Worm (Caenorhabditis elegans) whole organism, L4/young adult: ENCODE results near the gene taf-11.3.
A peak's percentile ranks its signal among the peaks of the same experiment; 100 is the strongest.

ENCODE experiments used
- W03F9.2 ChIP-seq: fragments of 150-350 bp; optimal IDR thresholded peaks from 2 replicates; lab custom pipeline; 2014; ENCODE audit warnings: missing biosample characterization, missing genetic modification characterization
- dao-5 ChIP-seq: sonication (generic microtip); optimal IDR thresholded peaks from 2 replicates; lab custom pipeline; 2016; ENCODE audit warnings: missing genotype, missing genetic modification characterization, moderate library complexity, missing compliant biosample characterization
- him-1 ChIP-seq: sonication (generic microtip); optimal IDR thresholded peaks from 2 replicates; lab custom pipeline; 2016; ENCODE audit warnings: missing genotype, missing genetic modification reagents, missing genetic modification characterization, missing compliant biosample characterization

taf-11.3 gene

ce11 chrIII:10505182-10505581 is at the start of gene taf-11.3, which contains the start of gene urm-1:
TSS of gene taf-11.3 (minus strand) at chrIII:10505250.
TSS of gene urm-1 (plus strand) at chrIII:10505480.
- TF ChIP-seq him-1 (tag; lab: Kevin White, UChicago) (no peak), W03F9.2 (tag; lab: Kevin White, UChicago) (peak; percentile 95), dao-5 (tag; lab: Kevin White, UChicago) (no peak)

DNA sequence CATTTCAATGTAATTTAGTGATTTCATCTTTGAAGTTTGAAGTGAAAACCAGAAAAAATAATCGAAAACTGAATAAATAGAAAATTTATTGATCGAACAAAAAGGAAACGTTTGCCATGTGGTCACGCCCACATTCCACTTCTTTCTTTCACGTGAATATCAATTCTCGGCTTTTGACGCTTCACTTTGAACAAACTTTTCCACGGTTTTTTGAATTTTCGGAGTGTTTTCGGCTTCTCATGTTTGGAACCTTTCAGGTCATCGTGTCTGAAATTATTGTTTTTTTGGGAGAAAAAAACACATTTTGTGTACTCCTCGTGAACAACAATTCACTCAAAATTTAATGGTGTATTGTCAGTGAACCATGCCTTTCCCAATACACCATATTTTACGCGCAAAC is 47.9 kb upstream of the taf-11.3 start, which contains the start of gene T21C12.8:
T21C12.8 (minus strand) TSS at position 101 of the 400 bp plus-strand sequence.
- TF ChIP-seq W03F9.2 (tag; lab: Kevin White, UChicago) (no peak), dao-5 (tag; lab: Kevin White, UChicago) (no peak), him-1 (tag; lab: Kevin White, UChicago) (no peak)

- TF ChIP-seq him-1 (tag; lab: Kevin White, UChicago) (no peak), dao-5 (tag; lab: Kevin White, UChicago) (no peak), W03F9.2 (tag; lab: Kevin White, UChicago) (no peak)
Observed at ce11 chrIII:10538757-10539213, 33.7 kb upstream of the taf-11.3 start, which contains the start of gene nlp-68. TSS of gene nlp-68 (minus strand) at chrIII:10539163.

ce11 chrIII:10537558-10537957 is 32.5 kb upstream of the taf-11.3 start:
- TF ChIP-seq him-1 (tag; lab: Kevin White, UChicago) (no peak), W03F9.2 (tag; lab: Kevin White, UChicago) (no peak), dao-5 (tag; lab: Kevin White, UChicago) (no peak)

- no peak for TF ChIP-seq him-1 (tag; lab: Kevin White, UChicago)
- TF ChIP-seq dao-5 (tag; lab: Kevin White, UChicago) = no peak
- TF ChIP-seq W03F9.2 (tag; lab: Kevin White, UChicago) = no peak
Observed at ce11 chrIII:10537003-10537402, 32.0 kb upstream of the taf-11.3 start.

DNA sequence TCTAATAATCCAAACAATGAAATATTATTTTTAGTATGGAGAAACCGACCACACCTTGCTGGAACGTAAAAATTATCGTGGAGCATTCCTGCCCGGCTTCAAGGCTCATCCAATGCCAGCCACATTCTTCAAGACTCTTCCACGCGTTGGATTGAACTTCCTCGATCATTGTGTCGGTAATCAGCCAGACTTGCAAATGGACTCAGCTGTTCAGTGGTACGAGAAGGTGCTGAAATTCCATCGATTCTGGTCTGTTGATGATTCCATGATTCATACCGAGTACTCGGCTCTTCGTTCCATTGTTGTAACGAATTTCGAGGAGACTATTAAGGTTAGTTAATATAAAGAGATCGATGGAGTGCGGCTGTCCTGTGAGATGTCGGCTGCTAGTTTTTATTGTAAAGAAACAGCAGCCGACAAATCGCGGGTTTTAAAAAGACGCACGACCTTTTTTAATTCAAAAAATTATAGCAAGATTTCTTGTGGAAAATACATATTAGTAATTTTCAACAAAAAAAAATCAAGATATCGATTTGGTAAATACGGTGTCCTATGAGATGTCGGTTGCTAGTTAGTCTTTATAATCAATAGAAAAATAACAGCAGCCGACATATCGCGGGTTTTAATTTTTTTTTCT is 31.2 kb upstream of the taf-11.3 start:
- TF ChIP-seq him-1 (tag; lab: Kevin White, UChicago) (no peak), dao-5 (tag; lab: Kevin White, UChicago) (no peak), W03F9.2 (tag; lab: Kevin White, UChicago) (no peak)

DNA sequence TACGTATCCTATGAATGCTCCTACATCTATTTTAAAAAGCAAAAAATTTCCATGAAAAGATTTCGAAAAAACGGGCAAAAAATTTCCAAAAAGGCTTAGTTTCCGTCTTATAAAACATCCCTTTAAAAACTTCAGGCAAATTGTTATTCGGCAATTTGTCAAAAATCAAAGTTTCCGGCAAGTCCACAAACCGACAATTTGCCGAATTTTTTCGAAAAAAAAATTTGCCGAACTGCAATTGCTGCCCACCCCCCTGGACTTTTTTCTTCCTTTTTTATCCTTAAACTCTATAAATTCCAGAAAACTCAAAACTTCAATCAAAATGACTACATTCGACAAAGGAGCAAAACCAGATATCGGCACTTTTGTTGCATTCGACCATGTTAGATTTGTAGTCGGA is 30.2 kb upstream of the taf-11.3 start, which contains the start of gene hpd-1:
hpd-1 (plus strand) TSS at position 301 of the 400 bp plus-strand sequence.
- no peak for TF ChIP-seq dao-5 (tag; lab: Kevin White, UChicago)
- no peak for TF ChIP-seq W03F9.2 (tag; lab: Kevin White, UChicago)
- no peak for TF ChIP-seq him-1 (tag; lab: Kevin White, UChicago)

ce11 chrIII:10534191-10534590 is 29.1 kb upstream of the taf-11.3 start:
- no peak for TF ChIP-seq dao-5 (tag; lab: Kevin White, UChicago)
- no peak for TF ChIP-seq him-1 (tag; lab: Kevin White, UChicago)
- no peak for TF ChIP-seq W03F9.2 (tag; lab: Kevin White, UChicago)

ce11 chrIII:10533310-10533709 is 28.3 kb upstream of the taf-11.3 start:
- TF ChIP-seq W03F9.2 (tag; lab: Kevin White, UChicago) = no peak
- TF ChIP-seq him-1 (tag; lab: Kevin White, UChicago) = no peak
- no peak for TF ChIP-seq dao-5 (tag; lab: Kevin White, UChicago)

DNA sequence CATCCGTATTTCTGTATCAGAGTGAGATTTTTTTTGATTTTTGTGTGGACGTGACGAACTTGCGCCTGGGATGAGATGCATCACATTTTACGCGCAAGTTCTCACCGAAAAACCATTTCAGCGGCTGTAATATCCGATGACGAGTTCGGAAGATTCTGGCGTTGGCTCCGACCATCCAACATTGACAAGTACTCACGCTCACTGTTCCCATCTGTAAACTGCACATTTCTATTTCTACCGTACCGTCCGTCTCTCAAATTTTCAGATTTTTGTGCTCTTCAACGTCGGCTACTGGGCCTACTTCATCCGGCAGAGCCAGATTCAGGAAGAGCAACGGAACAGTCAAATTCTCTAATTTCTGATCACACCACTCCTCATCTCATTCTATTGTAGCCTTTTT is 22.4 kb upstream of the taf-11.3 start:
- TF ChIP-seq W03F9.2 (tag; lab: Kevin White, UChicago) (no peak), him-1 (tag; lab: Kevin White, UChicago) (no peak), dao-5 (tag; lab: Kevin White, UChicago) (no peak)

ce11 chrIII:10525927-10526326 is 20.9 kb upstream of the taf-11.3 start:
- TF ChIP-seq dao-5 (tag; lab: Kevin White, UChicago) (no peak), W03F9.2 (tag; lab: Kevin White, UChicago) (no peak), him-1 (tag; lab: Kevin White, UChicago) (no peak)

DNA sequence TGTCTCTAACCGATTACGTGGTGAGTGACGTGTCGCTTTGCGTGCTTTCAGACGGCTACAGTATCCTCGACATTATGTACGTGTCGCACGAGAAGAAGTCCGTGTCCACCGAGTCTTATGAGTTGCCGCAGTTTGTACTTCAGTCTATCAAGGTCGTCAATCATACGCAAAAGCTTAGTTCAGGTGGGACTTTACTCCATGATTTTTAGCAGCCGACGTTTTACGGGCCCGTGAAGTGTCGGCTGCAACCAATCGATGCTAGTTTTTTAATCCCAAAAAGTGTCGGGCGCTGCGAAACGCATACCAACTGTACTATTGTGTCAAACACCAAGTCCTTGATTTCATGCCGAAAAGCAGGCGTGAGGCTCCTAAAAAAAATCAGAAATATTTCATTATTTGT is 19.8 kb upstream of the taf-11.3 start:
- TF ChIP-seq dao-5 (tag; lab: Kevin White, UChicago) (no peak), W03F9.2 (tag; lab: Kevin White, UChicago) (no peak), him-1 (tag; lab: Kevin White, UChicago) (no peak)

- TF ChIP-seq dao-5 (tag; lab: Kevin White, UChicago) (no peak), W03F9.2 (tag; lab: Kevin White, UChicago) (no peak), him-1 (tag; lab: Kevin White, UChicago) (no peak)
Observed at ce11 chrIII:10523025-10523424, 18.0 kb upstream of the taf-11.3 start.

- TF ChIP-seq W03F9.2 (tag; lab: Kevin White, UChicago) (no peak), him-1 (tag; lab: Kevin White, UChicago) (no peak)
Observed at ce11 chrIII:10521219-10521618, 16.2 kb upstream of the taf-11.3 start.
